Worm (Caenorhabditis elegans) whole organism, L4/young adult: ENCODE measurements around the gene cutl-24.

Experiments
- W03F9.2 ChIP-seq: fragments of 150-350 bp; optimal IDR thresholded peaks from 2 replicates; lab custom pipeline; 2014; ENCODE audit warnings: missing biosample characterization, missing genetic modification characterization
- dao-5 ChIP-seq: sonication (generic microtip); optimal IDR thresholded peaks from 2 replicates; lab custom pipeline; 2016; ENCODE audit warnings: missing genotype, missing genetic modification characterization, moderate library complexity, missing compliant biosample characterization

- TF ChIP-seq W03F9.2 (tag; lab: Kevin White, UChicago) (no peak), dao-5 (no peak)
Observed at ce11 chrIV:177487-177886, 12.6 kb downstream of the cutl-24 start.
